Fruit fly (Drosophila melanogaster): Measurements from ENCODE around the gene CG34452.

The CG34452 gene

dm6 chr3L:15728195-15728594, 40.5 kb upstream of the CG34452 start, which contains the start of gene comm (continued):
- TF ChIP-seq CG8765 (GFP tag; IDR thresholded peaks at IDR 0.05) (peak; percentile 17; the same call in 1 of the 2 replicates), Hr3 (GFP tag; optimal IDR thresholded peaks at IDR 0.05) (no peak), tll (GFP tag; optimal IDR thresholded peaks at IDR 0.05) (peak in 1 of 2 experiments; percentile 33), CG12769 (tag; optimal IDR thresholded peaks at IDR 0.05) (peak; percentile 68), Mad (GFP tag; optimal IDR thresholded peaks at IDR 0.05) (peak; percentile 4), kah (GFP tag; optimal IDR thresholded peaks at IDR 0.05) (peak; percentile 45), NFAT (GFP tag; IDR thresholded peaks at IDR 0.05) (0 out of 2 replicates have a peak, but pooled peaks have one; percentile 16), Awh (GFP tag; IDR thresholded peaks at IDR 0.05) (peak; percentile 48; the same call in 1 of the 2 replicates), Sox102F (GFP tag; optimal IDR thresholded peaks at IDR 0.05) (no peak), ap (GFP tag; IDR thresholded peaks at IDR 0.05) (no peak), PHDP (tag; optimal IDR thresholded peaks at IDR 0.05) (peak; percentile 38), cg (GFP tag; optimal IDR thresholded peaks at IDR 0.05) (peak; percentile 44), CG2120 (GFP tag; optimal IDR thresholded peaks at IDR 0.05) (peak; percentile 6), abd-A (tag; optimal IDR thresholded peaks at IDR 0.05) (peak; percentile 88), grn (GFP tag; optimal IDR thresholded peaks at IDR 0.05) (peak; percentile 13), HmgZ (tag; optimal IDR thresholded peaks at IDR 0.05) (peak; percentile 54), ro (GFP tag; IDR thresholded peaks at IDR 0.05) (no peak), B-H2 (GFP tag; optimal IDR thresholded peaks at IDR 0.05) (peak; percentile 8), pan (optimal IDR thresholded peaks at IDR 0.05) (no peak), pan (GFP tag; optimal IDR thresholded peaks at IDR 0.05 in 1 of 2, IDR thresholded peaks at IDR 0.05 in 1 of 2) (peak in 1 of 2 experiments; percentile 34), CG7372 (GFP tag; IDR thresholded peaks at IDR 0.05) (no peak), Deaf1 (tag; optimal IDR thresholded peaks at IDR 0.05) (peak; percentile 81), her (GFP tag; optimal IDR thresholded peaks at IDR 0.05) (peak; percentile 46), sug (tag; optimal IDR thresholded peaks at IDR 0.05) (peak; percentile 39), chinmo (GFP tag; IDR thresholded peaks at IDR 0.05; ENCODE audit: partially characterized antibody) (peak; percentile 92; the same call in 2 of the 4 replicates), wek (GFP tag; optimal IDR thresholded peaks at IDR 0.05) (peak; percentile 59), Dek (tag; optimal IDR thresholded peaks at IDR 0.05) (peak; percentile 5), zf30C (GFP tag; optimal IDR thresholded peaks at IDR 0.05) (peak; percentile 55), CG13287 (GFP tag; IDR thresholded peaks at IDR 0.05; ENCODE audit: partially characterized antibody) (peak; percentile 70; the same call in 1 of the 2 replicates), CG17568 (GFP tag; optimal IDR thresholded peaks at IDR 0.05) (peak; percentile 33), NC2β (GFP tag; optimal IDR thresholded peaks at IDR 0.05) (no peak), HLHmδ (GFP tag; optimal IDR thresholded peaks at IDR 0.05) (peak; percentile 83), Hsf (GFP tag; optimal IDR thresholded peaks at IDR 0.05) (no peak), CG2202 (tag; optimal IDR thresholded peaks at IDR 0.05) (peak; percentile 22), CG3726 (GFP tag; IDR thresholded peaks at IDR 0.05) (no peak; the same call in 2 of the 3 replicates), B-H1 (GFP tag; IDR thresholded peaks at IDR 0.05) (no peak; the same call in 2 of the 3 replicates)

DNA sequence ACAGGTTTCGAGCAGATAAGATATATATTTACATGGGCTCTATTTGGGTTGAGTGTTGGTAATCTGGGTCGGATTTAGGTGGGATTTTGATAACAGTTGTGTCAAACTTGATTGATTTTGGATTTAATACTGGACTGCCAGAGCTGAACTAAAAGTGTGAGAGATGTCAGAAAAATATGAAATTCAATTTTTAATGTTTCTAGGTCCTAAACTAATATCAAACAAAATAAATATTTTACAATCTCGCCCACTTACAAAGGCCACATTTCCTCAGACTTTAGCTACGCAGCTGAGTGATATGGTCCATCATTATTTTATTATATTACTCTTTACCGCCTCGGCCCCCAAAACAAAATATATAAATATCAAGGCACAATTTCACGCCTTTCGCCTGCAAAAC, 39.1 kb upstream of the CG34452 start:
- no peak for TF ChIP-seq CG4617 (GFP tag; optimal IDR thresholded peaks at IDR 0.05; ENCODE audit: borderline replicate concordance)
- TF ChIP-seq kah (GFP tag; optimal IDR thresholded peaks at IDR 0.05) = peak; percentile 48
- TF ChIP-seq eve (GFP tag; optimal IDR thresholded peaks at IDR 0.05) = peak in 1 of 2 experiments; percentile 52
- 0 out of 3 replicates have a peak, but pooled peaks have one; percentile 4 for TF ChIP-seq sr (GFP tag; IDR thresholded peaks at IDR 0.05)
- TF ChIP-seq sens (GFP tag) = peak; percentile 69
